Fruit fly (Drosophila melanogaster) whole organism, embryonic: ENCODE measurements around the gene Cpr92A.

Experiments
- Bteb2 ChIP-seq: fragments of 200-800 bp; sonication (Bioruptor generic); optimal IDR thresholded peaks from 2 replicates; lab custom pipeline; 2016; ENCODE audit warnings: missing biosample characterization, missing genetic modification characterization
- CG10959 ChIP-seq: fragments of 200-800 bp; sonication (Bioruptor generic); IDR thresholded peaks from 2 replicates; pipeline ENCODE4 v1.3.6; 2022; ENCODE audit warnings: missing biosample characterization, missing genetic modification characterization
- CG12155 ChIP-seq: fragments of 200-800 bp; sonication (Bioruptor generic); optimal IDR thresholded peaks from 3 replicates; lab custom pipeline; 2016; ENCODE audit warnings: missing biosample characterization, missing genetic modification characterization
- CG2199 ChIP-seq: fragments of 200-800 bp; sonication (Bioruptor generic); IDR thresholded peaks from 3 replicates; pipeline ENCODE4 v1.3.6; 2022; ENCODE audit warnings: missing biosample characterization, missing genetic modification characterization
- Oaz ChIP-seq: fragments of 200-800 bp; sonication (Bioruptor generic); IDR thresholded peaks from 2 replicates; pipeline ENCODE4 v1.3.6; 2022; ENCODE audit warnings: missing biosample characterization, missing genetic modification characterization
- bab2 ChIP-seq: fragments of 200-800 bp; sonication (Bioruptor generic); optimal IDR thresholded peaks from 2 replicates; lab custom pipeline; 2016; ENCODE audit warnings: missing biosample characterization, missing genetic modification characterization
- disco-r ChIP-seq: fragments of 200-800 bp; sonication (Bioruptor generic); optimal IDR thresholded peaks from 2 replicates; lab custom pipeline; 2016; ENCODE audit warnings: missing biosample characterization, missing genetic modification characterization
- fd96Cb ChIP-seq: fragments of 200-800 bp; sonication (Bioruptor generic); optimal IDR thresholded peaks from 2 replicates; lab custom pipeline; 2018; ENCODE audit warnings: missing biosample characterization, mild to moderate bottlenecking, missing genetic modification characterization, moderate library complexity
- gt ChIP-seq: fragments of 200-800 bp; sonication (Bioruptor generic); IDR thresholded peaks from 2 replicates; pipeline ENCODE4 v1.3.6; 2022; ENCODE audit warnings: missing biosample characterization, missing genetic modification characterization
- jing ChIP-seq: fragments of 200-800 bp; sonication (Bioruptor generic); optimal IDR thresholded peaks from 2 replicates; lab custom pipeline; 2018; ENCODE audit warnings: missing biosample characterization, mild to moderate bottlenecking, missing genetic modification characterization
- ssp ChIP-seq: fragments of 200-800 bp; sonication (Bioruptor generic); IDR thresholded peaks from 2 replicates; pipeline ENCODE4 v1.3.6; 2022; ENCODE audit warnings: missing biosample characterization, missing genetic modification characterization
- unpg ChIP-seq: fragments of 200-800 bp; sonication (Bioruptor generic); optimal IDR thresholded peaks from 3 replicates; lab custom pipeline; 2018; ENCODE audit warnings: missing biosample characterization, mild to moderate bottlenecking, missing genetic modification characterization, moderate library complexity

dm6 chr3R:19602996-19603395 lies 4.2 kb upstream of the Cpr92A start, which contains the start of gene CG7342:
- no peak for TF ChIP-seq jing (GFP tag; lab: Kevin White, UChicago)
- no peak for TF ChIP-seq ssp (GFP tag; lab: Robert Waterston, UW)
- no peak for TF ChIP-seq Bteb2 (GFP tag; lab: Kevin White, UChicago)
- no peak for TF ChIP-seq disco-r (GFP tag; lab: Kevin White, UChicago)
- TF ChIP-seq CG12155 (GFP tag; lab: Kevin White, UChicago): no peak
- TF ChIP-seq bab2 (GFP tag; lab: Kevin White, UChicago): no peak
- TF ChIP-seq fd96Cb (tag; lab: Kevin White, UChicago): no peak
- no peak for TF ChIP-seq CG10959 (GFP tag; lab: Robert Waterston, UW)
- TF ChIP-seq gt (GFP tag; lab: Robert Waterston, UW): no peak
- TF ChIP-seq unpg (GFP tag; lab: Kevin White, UChicago): no peak
- no peak for TF ChIP-seq Oaz (GFP tag; lab: Robert Waterston, UW)
- TF ChIP-seq CG2199 (GFP tag; lab: Robert Waterston, UW): no peak
